Worm (Caenorhabditis elegans): ENCODE measurements around the gene smf-2.

DNA sequence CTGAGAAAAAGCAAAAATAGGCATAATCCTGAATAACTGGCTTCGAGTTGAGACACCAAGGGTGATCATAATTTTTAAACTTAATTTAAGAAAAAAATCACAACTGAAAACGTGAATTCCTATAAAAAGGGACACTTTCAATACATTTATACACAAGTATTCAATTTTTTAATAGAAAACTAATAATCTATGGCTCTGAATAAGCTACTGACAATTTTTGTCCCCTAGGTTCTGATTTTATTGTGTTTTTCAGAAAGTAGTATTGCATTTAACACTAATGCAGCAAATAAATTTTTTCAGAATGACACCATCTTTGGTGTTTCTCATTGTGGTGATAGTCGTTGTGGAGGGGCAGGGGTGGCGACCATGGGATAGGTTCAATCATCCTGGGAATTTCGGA, 5.2 kb downstream of the smf-2 start, which contains the start of gene nas-11:
- TF ChIP-seq nhr-11 (tag; optimal IDR thresholded peaks at IDR 0.05) (no peak), nhr-237 (tag; optimal IDR thresholded peaks at IDR 0.05) (no peak), snpc-4 (tag; optimal IDR thresholded peaks at IDR 0.05) (no peak), nhr-28 (tag; optimal IDR thresholded peaks at IDR 0.05) (no peak), nhr-90 (tag; optimal IDR thresholded peaks at IDR 0.05; ENCODE audit: poor library complexity) (no peak), elt-2 (tag; optimal IDR thresholded peaks at IDR 0.05) (no peak), dpl-1 (GFP tag; optimal IDR thresholded peaks at IDR 0.05) (no peak), nhr-20 (tag; optimal IDR thresholded peaks at IDR 0.05) (no peak), ztf-4 (tag; optimal IDR thresholded peaks at IDR 0.05) (no peak)
